Worm (Caenorhabditis elegans) whole organism, early embryonic: ENCODE data around the gene irk-3.

Source experiments
- B0310.2 ChIP-seq: sonication (generic microtip); optimal IDR thresholded peaks from 2 replicates; lab custom pipeline; 2016; ENCODE audit warnings: mild to moderate bottlenecking, missing genetic modification characterization, missing compliant biosample characterization
- F13C5.2 ChIP-seq: sonication (generic microtip); optimal IDR thresholded peaks from 2 replicates; lab custom pipeline; 2017; ENCODE audit warnings: mild to moderate bottlenecking, missing genetic modification characterization, inconsistent platforms, missing compliant biosample characterization
- aly-1 ChIP-seq: sonication (generic microtip); optimal IDR thresholded peaks from 2 replicates; lab custom pipeline; 2016; ENCODE audit warnings: missing genetic modification characterization, missing compliant biosample characterization
- ama-1 ChIP-seq: fragments of 150-350 bp; optimal IDR thresholded peaks from 2 replicates; lab custom pipeline; 2014
- ceh-13 ChIP-seq: fragments of 200-800 bp; sonication (Bioruptor generic); optimal IDR thresholded peaks from 2 replicates; lab custom pipeline; 2018; ENCODE audit warnings: mild to moderate bottlenecking, missing genetic modification characterization, missing compliant biosample characterization
- ceh-36 ChIP-seq: sonication (generic microtip); optimal IDR thresholded peaks from 2 replicates; lab custom pipeline; 2016; ENCODE audit warnings: missing genetic modification characterization, inconsistent platforms, missing compliant biosample characterization
- ets-7 ChIP-seq: sonication (generic microtip); optimal IDR thresholded peaks from 2 replicates; lab custom pipeline; 2016; ENCODE audit warnings: missing genotype, missing genetic modification characterization, missing compliant biosample characterization
- flt-1 ChIP-seq: fragments of 200-800 bp; sonication (Bioruptor generic); IDR thresholded peaks from 2 replicates; pipeline ENCODE4 v1.3.6; 2022; ENCODE audit warnings: missing genetic modification characterization, missing compliant biosample characterization
- hmbx-1 ChIP-seq: sonication (generic microtip); optimal IDR thresholded peaks from 2 replicates; lab custom pipeline; 2016; ENCODE audit warnings: mild to moderate bottlenecking, missing genetic modification characterization, missing compliant biosample characterization
- hmg-4 ChIP-seq: fragments of 200-800 bp; sonication (Bioruptor generic); optimal IDR thresholded peaks from 2 replicates; lab custom pipeline; 2018; ENCODE audit warnings: mild to moderate bottlenecking, missing genetic modification characterization, missing compliant biosample characterization
- hnd-1 ChIP-seq: sonication (generic microtip); optimal IDR thresholded peaks from 2 replicates; lab custom pipeline; 2016; ENCODE audit warnings: missing genetic modification characterization, missing compliant biosample characterization
- pes-1 ChIP-seq: fragments of 200-800 bp; sonication (Bioruptor generic); IDR thresholded peaks from 2 replicates; pipeline ENCODE4 v1.3.6; 2022; ENCODE audit warnings: missing genetic modification reagents, missing genetic modification characterization, missing compliant biosample characterization
- scrt-1 ChIP-seq: fragments of 200-800 bp; sonication (Bioruptor generic); IDR thresholded peaks from 2 replicates; pipeline ENCODE4 v1.3.6; 2022; ENCODE audit warnings: missing genetic modification characterization, missing compliant biosample characterization
- sea-1 ChIP-seq: fragments of 200-800 bp; sonication (Bioruptor generic); conservative IDR thresholded peaks from 2 replicates; pipeline ENCODE4 v1.3.6; 2022; ENCODE audit warnings: missing genetic modification characterization, missing compliant biosample characterization
- tbx-11 ChIP-seq: fragments of 200-800 bp; sonication (Bioruptor generic); IDR thresholded peaks from 2 replicates; pipeline ENCODE4 v1.3.6; 2022; ENCODE audit warnings: missing genetic modification characterization, missing compliant biosample characterization
- tbx-37 ChIP-seq: fragments of 200-800 bp; sonication (Bioruptor generic); conservative IDR thresholded peaks from 2 replicates; pipeline ENCODE4 v1.3.6; 2022; ENCODE audit warnings: missing genetic modification reagents, missing genetic modification characterization, missing compliant biosample characterization
- tra-4 ChIP-seq: sonication (generic microtip); optimal IDR thresholded peaks from 2 replicates; lab custom pipeline; 2017; ENCODE audit warnings: missing genetic modification characterization, missing compliant biosample characterization

The irk-3 gene

ce11 chrX:14327398-14327797, 42.8 kb downstream of the irk-3 start, which contains the start of gene C11H1.7:
Gene C11H1.7 (plus strand): TSS chrX:14327409.
- TF ChIP-seq hmg-4 (GFP tag; lab: Kevin White, UChicago): no peak
- TF ChIP-seq aly-1 (tag; lab: Kevin White, UChicago): no peak
- no peak for TF ChIP-seq ama-1 (lab: Kevin White, UChicago)
- TF ChIP-seq tbx-37 (GFP tag; lab: Robert Waterston, UW): no peak
- TF ChIP-seq F13C5.2: no peak
- TF ChIP-seq tbx-11 (GFP tag; lab: Robert Waterston, UW): no peak
- TF ChIP-seq pes-1 (GFP tag; lab: Robert Waterston, UW): no peak
- no peak for TF ChIP-seq B0310.2
- TF ChIP-seq hnd-1 (tag; lab: Kevin White, UChicago): no peak
- no peak for TF ChIP-seq ets-7 (tag; lab: Kevin White, UChicago)
- no peak for TF ChIP-seq sea-1 (GFP tag; lab: Robert Waterston, UW)
- no peak for TF ChIP-seq ceh-13 (GFP tag; lab: Kevin White, UChicago)
- no peak for TF ChIP-seq tra-4 (tag; lab: Kevin White, UChicago)
- TF ChIP-seq ceh-36 (tag; lab: Kevin White, UChicago): no peak
- no peak for TF ChIP-seq scrt-1 (GFP tag; lab: Robert Waterston, UW)
- TF ChIP-seq flt-1 (GFP tag; lab: Robert Waterston, UW): no peak

- TF ChIP-seq tbx-37 (GFP tag; lab: Robert Waterston, UW) (no peak), ceh-13 (GFP tag; lab: Kevin White, UChicago) (no peak), ceh-36 (tag; lab: Kevin White, UChicago) (no peak), tbx-11 (GFP tag; lab: Robert Waterston, UW) (no peak), B0310.2 (no peak)
These were observed 43.6 kb downstream of the irk-3 start for ce11 chrX:14326578-14326977.

- TF ChIP-seq ceh-36 (tag; lab: Kevin White, UChicago) (no peak), hmbx-1 (tag; lab: Kevin White, UChicago) (no peak), hnd-1 (tag; lab: Kevin White, UChicago) (no peak), tra-4 (tag; lab: Kevin White, UChicago) (no peak), F13C5.2 (no peak), ama-1 (lab: Kevin White, UChicago) (no peak), tbx-11 (GFP tag; lab: Robert Waterston, UW) (no peak), sea-1 (GFP tag; lab: Robert Waterston, UW) (no peak), ceh-13 (GFP tag; lab: Kevin White, UChicago) (no peak)
These were observed 45.9 kb downstream of the irk-3 start for ce11 chrX:14324289-14324688.

ce11 chrX:14322793-14323192, 47.4 kb downstream of the irk-3 start:
- no peak for TF ChIP-seq aly-1 (tag; lab: Kevin White, UChicago)
- no peak for TF ChIP-seq flt-1 (GFP tag; lab: Robert Waterston, UW)
- no peak for TF ChIP-seq tbx-37 (GFP tag; lab: Robert Waterston, UW)
- TF ChIP-seq ets-7 (tag; lab: Kevin White, UChicago): no peak
- TF ChIP-seq ceh-36 (tag; lab: Kevin White, UChicago): no peak
- TF ChIP-seq B0310.2: no peak
- no peak for TF ChIP-seq tbx-11 (GFP tag; lab: Robert Waterston, UW)
- no peak for TF ChIP-seq tra-4 (tag; lab: Kevin White, UChicago)
- TF ChIP-seq pes-1 (GFP tag; lab: Robert Waterston, UW): no peak
- TF ChIP-seq hmbx-1 (tag; lab: Kevin White, UChicago): no peak
- TF ChIP-seq hnd-1 (tag; lab: Kevin White, UChicago): no peak
- TF ChIP-seq ceh-13 (GFP tag; lab: Kevin White, UChicago): no peak
- no peak for TF ChIP-seq sea-1 (GFP tag; lab: Robert Waterston, UW)
- TF ChIP-seq F13C5.2: no peak
- TF ChIP-seq ama-1 (lab: Kevin White, UChicago): no peak
- TF ChIP-seq hmg-4 (GFP tag; lab: Kevin White, UChicago): no peak
- TF ChIP-seq scrt-1 (GFP tag; lab: Robert Waterston, UW): no peak

ce11 chrX:14320298-14320697, 49.9 kb downstream of the irk-3 start, which contains the start of gene C11H1.9:
Gene C11H1.9 (minus strand): TSS chrX:14320398.
- TF ChIP-seq sea-1 (GFP tag; lab: Robert Waterston, UW): no peak
- TF ChIP-seq ceh-13 (GFP tag; lab: Kevin White, UChicago): no peak
- no peak for TF ChIP-seq B0310.2
- TF ChIP-seq aly-1 (tag; lab: Kevin White, UChicago): no peak
- no peak for TF ChIP-seq F13C5.2
- no peak for TF ChIP-seq ets-7 (tag; lab: Kevin White, UChicago)
- no peak for TF ChIP-seq scrt-1 (GFP tag; lab: Robert Waterston, UW)
- no peak for TF ChIP-seq flt-1 (GFP tag; lab: Robert Waterston, UW)

ce11 chrX:14316132-14316531, 54.1 kb downstream of the irk-3 start:
- TF ChIP-seq flt-1 (GFP tag; lab: Robert Waterston, UW) (no peak), B0310.2 (no peak), hmg-4 (GFP tag; lab: Kevin White, UChicago) (no peak), scrt-1 (GFP tag; lab: Robert Waterston, UW) (no peak), ama-1 (lab: Kevin White, UChicago) (no peak), pes-1 (GFP tag; lab: Robert Waterston, UW) (no peak), F13C5.2 (no peak), ets-7 (tag; lab: Kevin White, UChicago) (no peak), tbx-37 (GFP tag; lab: Robert Waterston, UW) (no peak), ceh-13 (GFP tag; lab: Kevin White, UChicago) (no peak), hmbx-1 (tag; lab: Kevin White, UChicago) (no peak)

ce11 chrX:14313627-14314026, 56.6 kb downstream of the irk-3 start, which contains the start of gene prx-1:
Gene prx-1 (plus strand): TSS chrX:14313927.
- TF ChIP-seq tbx-11 (GFP tag; lab: Robert Waterston, UW) (no peak), flt-1 (GFP tag; lab: Robert Waterston, UW) (no peak), aly-1 (tag; lab: Kevin White, UChicago) (no peak), tra-4 (tag; lab: Kevin White, UChicago) (no peak)
